Worm (Caenorhabditis elegans) whole organism, L3 larva: Measurements from ENCODE around the gene ZC374.2.

Source experiments
- ama-1 ChIP-seq: fragments of 150-350 bp; optimal IDR thresholded peaks from 2 replicates; lab custom pipeline; 2018
- lin-15B ChIP-seq: fragments of 150-350 bp; optimal IDR thresholded peaks from 2 replicates; lab custom pipeline; 2014; ENCODE audit warnings: missing biosample characterization, missing genetic modification characterization
- mdl-1 ChIP-seq: fragments of 150-350 bp; optimal IDR thresholded peaks from 2 replicates; lab custom pipeline; 2014; ENCODE audit warnings: missing biosample characterization, missing genetic modification characterization
- pha-4 ChIP-seq: fragments of 150-350 bp; optimal IDR thresholded peaks from 2 replicates; lab custom pipeline; 2014; ENCODE audit warnings: missing biosample characterization, missing genetic modification reagents, missing genetic modification characterization
- pqm-1 ChIP-seq: fragments of 150-350 bp; optimal IDR thresholded peaks from 2 replicates; lab custom pipeline; 2017; ENCODE audit warnings: missing biosample characterization, missing genetic modification characterization, inconsistent platforms
- tbx-2 ChIP-seq: sonication (generic microtip); optimal IDR thresholded peaks from 2 replicates; lab custom pipeline; 2016; ENCODE audit warnings: mild to moderate bottlenecking, missing genetic modification characterization, missing compliant biosample characterization
- ztf-4 ChIP-seq: fragments of 150-350 bp; optimal IDR thresholded peaks from 2 replicates; lab custom pipeline; 2014; ENCODE audit warnings: missing biosample characterization, missing genetic modification characterization

- TF ChIP-seq ama-1 (lab: Kevin White, UChicago), result no peak
- TF ChIP-seq lin-15B (tag; lab: Kevin White, UChicago), result no peak
- no peak for TF ChIP-seq tbx-2 (tag; lab: Kevin White, UChicago)
- no peak for TF ChIP-seq mdl-1 (tag; lab: Kevin White, UChicago)
- no peak for TF ChIP-seq ztf-4 (tag; lab: Kevin White, UChicago)
- TF ChIP-seq pha-4 (tag; lab: Kevin White, UChicago), result no peak
- TF ChIP-seq pqm-1 (tag; lab: Kevin White, UChicago), result no peak
Observed at ce11 chrX:10044473-10044872, 2.8 kb downstream of the ZC374.2 start.
